Fruit fly (Drosophila melanogaster): ENCODE data around the gene simj.

simj gene

dm6 chr3L:10654439-10654838 is 10.1 kb upstream of the simj start:
- TF ChIP-seq CG8478 (optimal IDR thresholded peaks at IDR 0.05) (no peak), CTCF (optimal IDR thresholded peaks at IDR 0.05) (no peak)

dm6 chr3L:10656451-10657198 is 7.9 kb upstream of the simj start:
- TF ChIP-seq CTCF (optimal IDR thresholded peaks at IDR 0.05) (no peak), CG8478 (optimal IDR thresholded peaks at IDR 0.05) (no peak)

dm6 chr3L:10657311-10657710 is 7.2 kb upstream of the simj start:
- TF ChIP-seq CTCF (optimal IDR thresholded peaks at IDR 0.05) (no peak), CG8478 (optimal IDR thresholded peaks at IDR 0.05) (no peak)

DNA sequence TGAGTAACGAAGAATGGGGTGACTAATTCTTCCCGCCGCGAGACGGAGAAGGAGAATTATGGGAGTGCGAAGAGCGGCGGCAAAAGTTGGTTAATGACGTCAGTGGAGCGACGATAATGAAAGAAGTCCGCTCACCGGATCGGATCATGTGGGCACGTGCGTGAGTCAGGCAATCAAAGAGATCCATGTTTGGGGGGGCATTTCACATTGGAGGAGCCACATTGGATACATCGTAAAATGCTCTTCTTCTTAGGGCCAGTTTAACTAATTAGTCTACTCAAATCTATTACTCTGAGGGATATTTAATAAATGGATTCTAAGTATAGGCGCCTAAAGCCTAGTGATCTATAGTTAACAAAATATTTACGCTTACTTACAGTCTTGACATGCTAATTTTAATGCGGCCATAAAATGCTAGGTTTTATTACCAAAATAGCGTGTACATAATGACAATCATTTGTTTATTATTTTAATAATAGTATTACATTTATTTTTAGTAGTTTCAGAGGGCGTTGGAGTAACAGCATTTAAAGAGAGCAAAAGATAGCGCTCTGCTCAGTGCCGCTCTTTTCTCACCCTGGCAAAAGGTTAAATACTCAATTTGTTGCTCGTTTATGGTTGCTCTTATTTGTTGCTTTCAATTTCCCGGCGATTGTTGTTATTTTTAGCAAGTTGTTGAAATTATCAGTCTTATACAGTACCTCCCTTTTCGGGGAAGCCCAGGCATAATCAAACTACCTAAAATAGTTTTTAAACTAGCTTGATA is 6.0 kb upstream of the simj start:
- TF ChIP-seq CTCF (optimal IDR thresholded peaks at IDR 0.05) (no peak), CG8478 (optimal IDR thresholded peaks at IDR 0.05) (no peak)

DNA sequence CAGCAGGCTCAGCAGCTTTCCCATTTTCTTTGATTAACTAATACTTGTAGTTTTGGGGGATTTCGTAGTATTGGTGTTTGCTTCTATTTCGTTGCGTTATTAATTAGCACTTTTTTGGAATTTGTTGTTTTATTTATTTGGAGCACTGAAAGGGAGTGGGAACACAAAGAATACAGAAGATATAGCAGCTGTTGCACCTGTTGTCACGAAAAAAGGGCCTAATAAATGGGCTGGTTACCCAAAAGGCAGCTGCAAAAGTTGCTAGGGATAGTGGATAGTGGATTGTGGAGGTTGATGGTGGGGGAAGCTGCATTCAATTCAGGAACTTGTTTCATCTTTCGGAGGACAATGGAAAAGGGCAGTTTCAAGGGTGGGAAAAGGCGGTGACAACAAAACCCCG is 5.0 kb upstream of the simj start:
- TF ChIP-seq CTCF (optimal IDR thresholded peaks at IDR 0.05), result no peak
- TF ChIP-seq CG8478 (optimal IDR thresholded peaks at IDR 0.05), result no peak

DNA sequence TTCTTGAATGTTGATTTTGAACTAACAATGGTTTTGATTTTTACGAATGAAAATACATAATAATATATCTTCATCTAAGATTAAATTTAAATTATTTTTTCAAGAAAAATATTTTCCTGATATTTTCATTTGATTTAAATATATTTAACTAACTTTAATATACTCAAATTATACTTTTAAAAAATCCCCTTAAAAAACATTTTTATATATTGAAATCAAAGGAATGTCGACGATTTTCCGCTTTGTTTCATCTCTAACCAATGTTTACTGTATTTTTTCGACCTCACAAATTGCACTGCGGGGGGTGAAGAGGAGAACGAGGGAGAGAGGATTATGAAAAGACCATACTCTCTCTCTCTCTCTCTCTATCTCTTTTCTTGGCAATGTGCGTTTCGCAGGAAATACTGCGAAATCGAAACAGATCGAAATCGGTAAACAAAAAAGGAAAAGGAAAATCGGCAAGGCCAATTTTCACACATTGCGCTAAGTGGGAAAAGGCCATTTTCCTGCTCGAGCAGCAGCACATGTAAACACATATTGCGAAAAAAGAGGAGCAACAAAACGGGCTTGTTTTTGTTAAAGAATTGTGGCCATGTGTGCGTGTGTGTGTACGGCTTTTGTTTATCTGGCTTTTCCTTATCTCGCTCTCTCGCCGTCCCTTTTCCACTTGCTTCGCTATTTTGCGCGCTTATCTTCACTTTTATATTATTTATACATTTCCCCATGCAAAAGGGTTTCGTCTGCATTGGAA is 4.4 kb upstream of the simj start:
- TF ChIP-seq CTCF (optimal IDR thresholded peaks at IDR 0.05) (no peak), CG8478 (optimal IDR thresholded peaks at IDR 0.05) (no peak)

DNA sequence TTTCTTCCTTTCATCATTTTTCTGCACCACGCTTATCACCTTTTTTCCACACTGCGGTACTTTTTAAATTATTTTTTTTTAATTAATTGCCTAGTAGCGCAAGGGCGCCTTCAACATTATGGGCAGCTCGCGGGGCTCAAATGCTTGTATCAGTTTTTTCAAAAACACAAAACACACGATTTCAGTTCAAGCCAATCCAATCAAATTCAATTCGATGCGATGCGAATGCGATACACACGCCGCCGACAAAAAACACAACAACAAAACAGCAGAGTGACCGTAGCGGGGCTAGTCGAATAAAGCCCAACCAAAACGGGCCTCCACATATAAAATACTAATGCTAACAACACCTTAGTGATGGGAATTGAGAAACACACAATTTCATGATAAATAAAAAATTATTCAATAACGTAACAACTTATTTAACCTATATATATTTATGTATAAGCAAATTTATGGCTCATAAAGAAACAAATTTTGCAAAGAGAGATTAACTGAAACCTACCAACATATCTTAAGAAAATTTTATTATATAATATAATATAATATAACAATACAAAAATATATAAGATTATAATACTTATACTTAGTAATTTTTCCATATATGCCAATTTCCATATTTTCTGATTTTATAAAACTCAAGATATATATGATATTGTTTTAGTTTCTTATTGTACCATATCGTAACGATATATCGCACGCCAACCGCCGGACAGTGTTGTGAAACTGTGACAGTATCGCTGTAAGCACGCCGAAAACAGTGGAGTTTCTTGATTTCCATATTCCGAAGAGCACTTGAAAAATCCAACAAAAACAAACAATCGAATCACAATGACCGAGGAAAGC is 3.6 kb upstream of the simj start, which contains the start of the genes CG32066 and CG8003:
Gene CG32066, minus strand, starts transcription at position 270 of the 846 bp plus-strand sequence.
Gene CG8003, plus strand, starts transcription at position 732 of the 846 bp plus-strand sequence.
- no peak for TF ChIP-seq CTCF (optimal IDR thresholded peaks at IDR 0.05)
- TF ChIP-seq CG8478 (optimal IDR thresholded peaks at IDR 0.05), result no peak

DNA sequence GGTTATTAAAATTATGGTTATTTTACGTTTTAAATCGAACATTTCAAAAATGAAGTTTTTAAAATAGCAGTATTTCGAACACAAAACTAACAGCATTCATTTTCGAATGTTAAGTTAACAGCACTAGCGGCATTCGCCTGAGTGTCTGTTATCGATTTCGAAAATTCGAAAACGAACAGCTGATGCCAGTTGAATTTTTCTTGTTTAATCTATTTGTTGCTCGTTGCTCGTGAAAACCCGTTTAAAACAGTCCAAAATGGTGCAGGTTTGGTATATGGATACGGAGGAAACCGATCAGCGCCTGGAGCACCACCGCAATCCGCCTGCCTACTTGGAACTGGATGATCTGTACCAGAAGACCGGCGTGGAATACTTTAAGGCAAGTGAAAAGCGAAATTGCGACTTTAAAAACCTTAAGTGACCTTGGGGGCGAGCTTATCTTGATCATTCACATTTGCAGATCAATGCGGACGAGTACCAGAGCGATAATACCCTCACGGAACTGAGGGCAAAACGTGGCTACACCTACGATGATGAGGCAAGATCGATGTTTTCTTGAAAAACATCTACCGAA is 1.3 kb upstream of the simj start, which contains the start of gene Adi1:
Gene Adi1, plus strand, starts transcription at position 187 of the 574 bp plus-strand sequence.
- TF ChIP-seq CG8478 (optimal IDR thresholded peaks at IDR 0.05) (no peak), CTCF (optimal IDR thresholded peaks at IDR 0.05) (no peak)

dm6 chr3L:10665433-10666150 is 1.1 kb downstream of the simj start:
- no peak for TF ChIP-seq CG8478 (optimal IDR thresholded peaks at IDR 0.05)
- no peak for TF ChIP-seq CTCF (optimal IDR thresholded peaks at IDR 0.05)

DNA sequence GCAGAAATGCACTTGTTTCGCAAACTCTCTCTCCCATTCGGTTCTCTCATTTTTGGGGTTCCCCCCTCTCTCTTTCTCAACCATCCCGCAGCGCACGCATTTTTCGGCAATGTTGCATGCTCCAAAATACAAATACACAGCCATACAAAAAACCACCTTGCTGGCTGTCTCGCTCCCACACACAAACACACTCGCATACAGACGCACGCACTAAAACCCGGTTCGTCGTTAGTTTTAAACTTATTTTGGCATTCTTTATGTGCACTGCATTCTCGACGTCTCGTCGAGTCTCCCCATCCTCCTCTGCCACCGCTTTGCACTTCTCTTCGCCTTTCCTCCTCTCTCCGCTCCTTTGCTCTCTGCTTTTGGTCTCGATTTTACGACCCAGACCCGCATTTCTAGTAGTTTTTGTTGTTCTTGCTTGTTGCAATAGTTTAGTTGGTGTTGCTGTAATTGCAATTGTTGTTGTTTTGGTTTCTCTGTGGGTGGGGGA is 2.0 kb downstream of the simj start:
- TF ChIP-seq CTCF (optimal IDR thresholded peaks at IDR 0.05), result no peak
- TF ChIP-seq CG8478 (optimal IDR thresholded peaks at IDR 0.05), result no peak

dm6 chr3L:10667341-10667740 is 2.8 kb downstream of the simj start:
- TF ChIP-seq CG8478 (optimal IDR thresholded peaks at IDR 0.05) (no peak), CTCF (optimal IDR thresholded peaks at IDR 0.05) (no peak)

- TF ChIP-seq CTCF (optimal IDR thresholded peaks at IDR 0.05) (no peak), CG8478 (optimal IDR thresholded peaks at IDR 0.05) (no peak)
These were observed 5.3 kb downstream of the simj start for dm6 chr3L:10669592-10670400.
